Fruit fly (Drosophila melanogaster) S2 (cell line): ENCODE data around the gene CG5866.
"Not testable (repeated sequence)": the region's sequence is repeated elsewhere in the genome, so short reads cannot be mapped to it uniquely, and the experiment has no call there.

Experiments used
- CG8478 ChIP-seq: fragments of >200 bp; optimal IDR thresholded peaks from 2 replicates; lab custom pipeline; 2018
- CTCF ChIP-seq, 2 experiments: fragments of >200 bp; optimal IDR thresholded peaks; 2 replicates each; lab custom pipeline; 2018

Gene CG5866

DNA sequence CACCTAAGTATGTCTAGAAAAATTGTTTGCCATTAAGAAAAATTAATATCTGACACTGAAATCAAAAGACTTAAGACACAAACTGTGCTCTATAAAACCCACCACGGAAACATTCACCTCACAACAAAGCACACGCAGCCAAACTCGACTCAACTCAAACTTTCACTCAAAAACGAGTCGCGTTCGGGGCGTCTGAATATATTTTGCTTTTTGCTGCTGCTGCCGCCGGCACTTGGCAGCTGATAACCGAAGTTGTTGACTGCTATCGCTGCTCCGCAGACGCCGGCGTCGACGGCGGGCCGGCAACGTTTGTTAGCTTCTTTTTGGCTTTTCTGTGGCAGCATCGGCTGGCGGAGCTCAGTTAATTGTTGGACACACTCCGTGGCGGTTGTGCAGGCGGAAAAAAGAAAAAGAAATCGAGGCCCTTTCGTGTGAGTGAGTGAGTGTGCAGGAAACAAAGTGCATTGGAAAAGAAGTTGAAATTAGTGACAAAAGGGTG, 9.9 kb downstream of the CG5866 start, which contains the start of gene cysu:
cysu (plus strand) TSS at position 352 of the 499 bp plus-strand sequence.
- no peak for TF ChIP-seq CTCF (optimal IDR thresholded peaks at IDR 0.05; lab: Kevin White, UChicago)
- TF ChIP-seq CG8478: no peak

DNA sequence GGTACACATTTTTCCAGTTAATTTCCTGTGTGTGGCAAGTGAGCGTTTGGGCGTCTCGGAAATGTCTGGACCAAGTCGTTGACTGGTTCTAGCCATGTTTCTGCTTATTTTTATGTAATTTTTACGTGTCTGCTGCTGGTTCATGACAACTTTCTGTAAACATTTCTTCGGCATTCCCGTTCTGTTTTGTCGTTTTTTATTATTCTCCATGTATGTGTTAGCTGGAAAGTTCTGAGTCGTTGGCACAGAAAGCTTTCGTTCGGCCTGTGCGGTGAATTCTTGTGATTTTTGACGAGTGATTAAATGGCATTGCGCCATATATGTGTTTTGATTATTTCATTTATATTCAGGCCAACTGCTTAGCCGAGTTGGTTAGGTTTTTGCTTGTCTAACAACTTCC, 10.7 kb downstream of the CG5866 start:
- no peak for TF ChIP-seq CG8478

DNA sequence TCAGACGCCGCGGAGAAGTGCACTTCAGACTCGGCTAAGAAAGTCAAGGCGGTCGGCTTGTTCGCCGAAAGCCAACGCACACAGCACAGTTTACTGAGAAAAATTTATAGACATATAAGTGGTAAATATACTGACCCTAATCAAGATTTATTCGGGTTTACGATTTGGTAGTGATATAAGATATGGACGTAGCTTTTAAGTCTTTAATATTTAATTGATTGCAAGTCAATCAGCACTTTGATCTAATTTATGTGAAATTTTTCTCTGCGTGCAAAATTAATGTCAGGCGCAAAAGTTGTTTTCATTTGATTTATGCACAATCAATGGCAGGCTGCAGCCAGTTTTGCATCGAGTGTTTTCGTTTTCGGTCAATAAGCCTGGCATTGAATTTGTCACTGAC, 14.9 kb downstream of the CG5866 start:
- no peak for TF ChIP-seq CG8478
- TF ChIP-seq CTCF (optimal IDR thresholded peaks at IDR 0.05; lab: Kevin White, UChicago): no peak

DNA sequence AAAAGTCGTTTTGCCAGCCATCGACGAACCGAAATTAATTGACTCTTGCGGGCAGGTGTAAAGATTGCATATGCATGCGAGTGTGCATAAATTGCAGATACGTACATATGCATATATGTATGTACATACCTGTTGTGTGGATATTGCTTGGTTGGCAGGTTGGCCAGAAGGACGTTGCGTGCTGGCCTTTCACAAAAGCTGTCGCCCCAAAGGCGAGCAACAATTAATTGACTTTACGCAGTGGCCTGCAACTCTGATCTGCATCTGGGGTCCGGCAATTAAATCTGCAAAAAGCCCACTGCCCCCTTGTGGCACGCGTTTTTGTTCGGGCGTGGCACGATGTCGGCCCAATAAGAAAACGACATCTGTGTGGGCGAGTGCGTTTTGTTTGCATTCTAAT, 17.6 kb downstream of the CG5866 start:
- TF ChIP-seq CTCF (optimal IDR thresholded peaks at IDR 0.05; lab: Kevin White, UChicago): no peak
- no peak for TF ChIP-seq CG8478

DNA sequence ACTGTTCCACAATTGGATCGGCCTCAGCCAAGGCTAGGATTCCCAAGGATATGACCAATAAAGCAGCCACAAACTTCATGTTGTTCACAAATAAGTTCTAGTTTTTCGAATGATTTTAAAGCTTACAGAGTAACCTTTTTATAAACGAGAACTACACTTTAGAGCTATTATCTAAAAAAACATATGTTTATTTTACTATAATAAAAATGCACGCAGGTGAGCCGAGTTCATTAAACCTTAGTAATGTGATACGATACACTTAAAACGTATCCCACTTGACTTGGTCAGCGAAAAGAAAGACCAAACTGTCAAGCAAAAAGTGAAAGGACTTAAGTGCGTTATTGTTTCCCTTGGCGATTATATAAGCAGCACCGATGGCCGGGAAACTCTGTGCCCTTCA, 18.8 kb downstream of the CG5866 start, which contains the start of gene CG44090:
CG44090 (minus strand) TSS at position 101 of the 400 bp plus-strand sequence.
- TF ChIP-seq CTCF (optimal IDR thresholded peaks at IDR 0.05; lab: Kevin White, UChicago): no peak
- TF ChIP-seq CG8478: no peak

DNA sequence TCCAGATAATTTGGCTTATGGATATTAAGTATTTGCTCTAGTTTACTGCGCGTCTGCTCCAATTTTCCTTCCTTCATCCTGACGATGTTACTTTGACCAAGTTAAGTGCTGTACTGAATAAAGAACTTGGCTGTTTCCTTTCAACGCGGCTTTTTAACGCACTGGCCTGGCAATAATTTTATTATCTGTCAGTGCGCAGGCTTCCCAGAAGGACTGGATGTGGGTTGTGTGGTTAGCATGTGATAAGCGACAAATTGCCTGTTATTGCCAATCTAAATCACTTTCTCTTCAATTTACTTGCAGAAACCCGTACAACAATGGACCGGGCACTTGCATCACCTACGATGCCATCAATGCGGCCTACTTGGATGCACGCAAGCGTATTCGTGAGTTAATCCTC, 25.1 kb downstream of the CG5866 start, which contains the start of gene CG14331:
CG14331 (minus strand) TSS at position 101 of the 400 bp plus-strand sequence.
- TF ChIP-seq CG8478 (no peak), CTCF (optimal IDR thresholded peaks at IDR 0.05; lab: Kevin White, UChicago) (no peak)

DNA sequence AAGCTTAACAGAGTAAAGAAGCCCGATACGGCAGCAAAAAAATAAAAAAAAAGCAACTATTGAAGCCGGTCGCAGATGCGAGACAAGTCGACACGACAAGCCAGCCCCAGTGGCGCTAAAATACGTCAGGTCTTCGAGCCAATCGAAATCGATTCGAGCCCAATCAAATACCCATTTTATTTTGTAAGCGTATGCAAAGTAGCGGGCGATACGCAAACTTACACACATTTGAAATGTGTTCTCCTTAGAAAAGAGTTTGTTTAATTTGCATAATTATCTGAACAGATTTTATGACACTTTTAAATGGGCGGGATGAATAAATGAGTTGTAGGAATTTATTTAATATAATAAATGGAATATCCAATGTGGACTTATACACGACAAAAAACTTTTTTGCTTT, 32.1 kb downstream of the CG5866 start:
- TF ChIP-seq CG8478: no peak
- TF ChIP-seq CTCF (optimal IDR thresholded peaks at IDR 0.05; lab: Kevin White, UChicago): no peak

DNA sequence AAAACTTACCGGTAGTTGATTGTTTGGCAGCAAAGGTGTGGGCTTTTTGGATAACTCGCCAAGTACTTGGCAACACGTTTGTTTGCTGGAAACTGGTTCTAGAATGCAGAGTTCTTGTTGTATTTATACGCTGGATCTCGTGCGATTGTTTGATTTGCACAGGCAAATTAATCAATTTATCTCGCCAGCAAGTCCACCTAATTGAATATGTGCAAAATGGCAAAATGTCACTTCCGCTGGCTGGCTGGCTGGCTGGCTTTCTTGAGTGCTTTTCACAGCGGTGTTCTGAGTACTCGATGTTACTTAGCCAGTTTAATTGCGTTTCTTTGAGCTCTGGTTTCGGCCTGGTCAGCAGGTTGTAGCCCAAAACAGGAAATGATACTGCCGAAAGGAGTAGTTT, 33.2 kb downstream of the CG5866 start, which contains the start of gene Eh:
Eh (minus strand) TSS at position 101 of the 400 bp plus-strand sequence.
- TF ChIP-seq CTCF (optimal IDR thresholded peaks at IDR 0.05; lab: Kevin White, UChicago) (no peak), CG8478 (no peak)

DNA sequence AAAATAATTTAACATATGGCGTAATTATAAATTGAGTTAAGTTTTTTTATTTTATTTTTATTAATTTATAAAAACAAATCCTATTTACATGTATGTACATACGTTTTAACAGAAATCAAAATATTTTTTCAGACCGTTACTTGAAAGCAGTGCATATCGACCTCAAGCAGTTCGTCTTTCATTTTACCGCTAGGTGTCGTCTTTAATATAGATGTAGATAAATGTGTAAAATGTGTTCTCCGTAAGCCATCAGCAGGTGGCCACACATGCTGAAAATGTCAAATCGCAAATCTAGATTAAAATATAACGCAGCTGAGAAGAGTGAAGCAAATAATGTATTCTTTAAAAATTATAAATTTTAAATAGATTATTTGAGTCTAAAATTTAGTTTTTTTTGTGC, 33.9 kb downstream of the CG5866 start:
- TF ChIP-seq CG8478 (no peak), CTCF (optimal IDR thresholded peaks at IDR 0.05; lab: Kevin White, UChicago) (peak; percentile 84 to 91)

DNA sequence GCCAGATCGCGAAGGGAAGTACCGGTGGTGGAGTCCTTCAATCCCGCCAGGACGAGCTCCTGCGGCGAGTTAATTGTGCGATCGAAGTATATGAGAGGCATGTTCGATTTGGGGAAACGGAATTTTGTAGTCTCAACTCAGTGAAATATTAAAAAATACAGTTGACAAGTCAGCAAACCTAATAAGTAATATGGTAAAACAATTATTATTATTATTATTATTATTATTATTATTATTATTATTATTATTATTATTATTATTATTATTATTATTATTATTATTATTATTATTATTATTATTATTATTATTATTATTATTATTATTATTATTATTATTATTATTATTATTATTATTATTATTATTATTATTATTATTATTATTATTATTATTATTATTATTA, 41.1 kb downstream of the CG5866 start, which contains the start of gene CG14330:
CG14330 (minus strand) TSS at position 101 of the 400 bp plus-strand sequence.
- not testable (repeated sequence) for TF ChIP-seq CTCF (optimal IDR thresholded peaks at IDR 0.05; lab: Kevin White, UChicago); CG8478
